In the genomic region with DNA sequence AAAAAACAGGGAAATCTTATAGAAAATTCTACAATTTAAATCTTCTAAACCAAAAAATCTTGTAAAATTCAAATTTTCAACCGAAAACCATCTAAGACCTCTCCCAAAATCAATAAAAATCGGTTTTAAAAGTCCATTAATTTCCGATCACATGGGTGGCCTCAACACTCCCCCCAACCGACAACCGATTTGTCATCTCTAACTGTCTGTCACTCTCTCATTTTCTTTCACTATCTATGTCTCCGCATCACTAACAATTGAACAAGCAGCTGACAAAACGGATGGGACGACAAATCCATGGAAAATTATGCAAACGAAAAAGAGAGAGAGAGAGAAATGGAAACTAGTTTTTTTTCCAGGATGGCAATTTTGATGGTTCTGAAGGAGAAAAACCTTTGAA, we compare ENCODE assay signal across 2 worm cellular contexts.
TF ChIP-seq lines count a peak whose summit lies in the region.

No protein-coding gene starts in this region.

TF ChIP-seq in whole organism, L1 larva, 84 proteins besides CTCF, POLR2A, EP300 and RAD21 (continued from another document):
- TF ChIP-seq sup-37 (GFP tag; optimal IDR thresholded peaks at IDR 0.05; lab: Kevin White, UChicago) (no peak), hlh-17 (GFP tag; optimal IDR thresholded peaks at IDR 0.05; lab: Kevin White, UChicago; ENCODE audit: borderline replicate concordance) (no peak), ama-1 (optimal IDR thresholded peaks at IDR 0.05; lab: Kevin White, UChicago) (no peak), lin-39 (tag; optimal IDR thresholded peaks at IDR 0.05; lab: Kevin White, UChicago) (peak; percentile 88), C04F5.9 (tag; optimal IDR thresholded peaks at IDR 0.05; lab: Kevin White, UChicago) (no peak), elt-3 (tag; optimal IDR thresholded peaks at IDR 0.05; lab: Kevin White, UChicago) (peak in 1 of 6 experiments; percentile 25), aha-1 (tag; optimal IDR thresholded peaks at IDR 0.05; lab: Kevin White, UChicago) (no peak), ets-5 (GFP tag; IDR thresholded peaks at IDR 0.05; lab: Robert Waterston, UW) (no peak), lir-3 (tag; optimal IDR thresholded peaks at IDR 0.05; lab: Kevin White, UChicago; ENCODE audit: poor library complexity) (peak; percentile 8), lin-14 (GFP tag; optimal IDR thresholded peaks at IDR 0.05; lab: Kevin White, UChicago) (peak; percentile 94), lsy-2 (tag; optimal IDR thresholded peaks at IDR 0.05; lab: Kevin White, UChicago) (peak; percentile 66 to 74), fkh-10 (GFP tag; optimal IDR thresholded peaks at IDR 0.05; lab: Kevin White, UChicago) (no peak), rnt-1 (tag; optimal IDR thresholded peaks at IDR 0.05; lab: Kevin White, UChicago) (peak; percentile 80), C16A3.4 (tag; optimal IDR thresholded peaks at IDR 0.05; lab: Kevin White, UChicago) (peak; percentile 42), nhr-77 (tag; optimal IDR thresholded peaks at IDR 0.05; lab: Kevin White, UChicago) (no peak), pag-3 (tag; optimal IDR thresholded peaks at IDR 0.05; lab: Kevin White, UChicago; ENCODE audit: borderline replicate concordance, insufficient read depth) (no peak), snu-23 (GFP tag; optimal IDR thresholded peaks at IDR 0.05; lab: Kevin White, UChicago) (peak; percentile 82), egl-27 (tag; optimal IDR thresholded peaks at IDR 0.05; lab: Kevin White, UChicago) (no peak), tbx-2 (tag; optimal IDR thresholded peaks at IDR 0.05; lab: Kevin White, UChicago) (peak; percentile 66), grh-1 (GFP tag; IDR thresholded peaks at IDR 0.05; lab: Robert Waterston, UW) (peak; percentile 47; the same call in 1 of the 2 replicates), pax-3 (tag; optimal IDR thresholded peaks at IDR 0.05; lab: Kevin White, UChicago) (no peak), dsc-1 (tag; optimal IDR thresholded peaks at IDR 0.05; lab: Kevin White, UChicago) (peak; percentile 21), Y116A8C.19 (tag; optimal IDR thresholded peaks at IDR 0.05; lab: Kevin White, UChicago; ENCODE audit: borderline replicate concordance) (no peak), snpc-4 (tag; optimal IDR thresholded peaks at IDR 0.05; lab: Kevin White, UChicago) (peak; percentile 64), swsn-7 (tag; optimal IDR thresholded peaks at IDR 0.05; lab: Kevin White, UChicago) (peak; percentile 62), unc-130 (tag; optimal IDR thresholded peaks at IDR 0.05; lab: Kevin White, UChicago) (no peak), unc-86 (tag; optimal IDR thresholded peaks at IDR 0.05; lab: Kevin White, UChicago) (peak; percentile 33), nhr-28 (tag; optimal IDR thresholded peaks at IDR 0.05; lab: Kevin White, UChicago) (no peak), ceh-90 (tag; optimal IDR thresholded peaks at IDR 0.05; lab: Kevin White, UChicago) (no peak), C34B4.2 (tag; optimal IDR thresholded peaks at IDR 0.05; lab: Kevin White, UChicago) (no peak), mdl-1 (tag; optimal IDR thresholded peaks at IDR 0.05; lab: Kevin White, UChicago) (peak in 1 of 2 experiments; percentile 81), nhr-19 (GFP tag; conservative IDR thresholded peaks at IDR 0.05; lab: Robert Waterston, UW) (no peak), elt-2 (tag; optimal IDR thresholded peaks at IDR 0.05; lab: Kevin White, UChicago) (no peak), blmp-1 (tag; optimal IDR thresholded peaks at IDR 0.05; lab: Kevin White, UChicago) (peak; percentile 70), unc-30 (tag; optimal IDR thresholded peaks at IDR 0.05; lab: Kevin White, UChicago) (no peak), nhr-47 (tag; optimal IDR thresholded peaks at IDR 0.05; lab: Kevin White, UChicago) (peak; percentile 40), hpl-2 (GFP tag; optimal IDR thresholded peaks at IDR 0.05; lab: Kevin White, UChicago) (no peak), ces-1 (GFP tag; optimal IDR thresholded peaks at IDR 0.05; lab: Kevin White, UChicago) (no peak), irx-1 (tag; optimal IDR thresholded peaks at IDR 0.05; lab: Kevin White, UChicago) (peak; percentile 45), lin-15B (tag; optimal IDR thresholded peaks at IDR 0.05; lab: Kevin White, UChicago) (no peak), nhr-12 (tag; optimal IDR thresholded peaks at IDR 0.05; lab: Kevin White, UChicago) (no peak), lin-13 (GFP tag; optimal IDR thresholded peaks at IDR 0.05; lab: Kevin White, UChicago) (peak; percentile 73), ceh-88 (GFP tag; IDR thresholded peaks at IDR 0.05; lab: Robert Waterston, UW) (no peak), tlp-1 (tag; optimal IDR thresholded peaks at IDR 0.05; lab: Kevin White, UChicago) (no peak), alr-1 (tag; optimal IDR thresholded peaks at IDR 0.05; lab: Kevin White, UChicago; ENCODE audit: borderline replicate concordance) (no peak), mef-2 (tag; optimal IDR thresholded peaks at IDR 0.05; lab: Kevin White, UChicago) (no peak), fos-1 (tag; optimal IDR thresholded peaks at IDR 0.05; lab: Kevin White, UChicago) (no peak), lin-35 (GFP tag; optimal IDR thresholded peaks at IDR 0.05; lab: Kevin White, UChicago) (peak; percentile 48 to 63)

TF ChIP-seq in whole organism, L2 larva, 48 proteins besides CTCF, POLR2A, EP300 and RAD21 (continued from another document):
- TF ChIP-seq dmd-4 (tag; optimal IDR thresholded peaks at IDR 0.05; lab: Kevin White, UChicago) (no peak), nhr-12 (tag; optimal IDR thresholded peaks at IDR 0.05; lab: Kevin White, UChicago) (no peak), ztf-4 (tag; optimal IDR thresholded peaks at IDR 0.05; lab: Kevin White, UChicago) (no peak), ztf-1 (GFP tag; conservative IDR thresholded peaks at IDR 0.05; lab: Robert Waterston, UW) (no peak), egl-27 (tag; optimal IDR thresholded peaks at IDR 0.05; lab: Kevin White, UChicago) (no peak), lin-13 (GFP tag; optimal IDR thresholded peaks at IDR 0.05; lab: Kevin White, UChicago) (peak; percentile 45), ama-1 (optimal IDR thresholded peaks at IDR 0.05; lab: Kevin White, UChicago) (no peak), elt-1 (tag; optimal IDR thresholded peaks at IDR 0.05; lab: Kevin White, UChicago) (no peak), lin-11 (tag; optimal IDR thresholded peaks at IDR 0.05; lab: Kevin White, UChicago) (no peak), sma-3 (GFP tag; optimal IDR thresholded peaks at IDR 0.05; lab: Kevin White, UChicago) (no peak), nhr-21 (tag; optimal IDR thresholded peaks at IDR 0.05; lab: Kevin White, UChicago) (no peak)
